Worm (Caenorhabditis elegans) whole organism, mixed stage, embryonic: ENCODE results near the gene elpc-4.

Experiments used
- blmp-1 ChIP-seq: fragments of 150-350 bp; optimal IDR thresholded peaks from 2 replicates; lab custom pipeline; 2014; ENCODE audit warnings: missing biosample characterization, missing genetic modification characterization
- ces-1 ChIP-seq: fragments of 150-350 bp; optimal IDR thresholded peaks from 2 replicates; lab custom pipeline; 2014; ENCODE audit warnings: missing biosample characterization, missing genetic modification reagents, missing genetic modification characterization
- cnd-1 ChIP-seq: fragments of 200-800 bp; sonication (Bioruptor generic); optimal IDR thresholded peaks from 2 replicates; lab custom pipeline; 2018; ENCODE audit warnings: mild to moderate bottlenecking, missing genetic modification characterization, missing compliant biosample characterization
- elt-3 ChIP-seq: fragments of 150-350 bp; optimal IDR thresholded peaks from 2 replicates; lab custom pipeline; 2014; ENCODE audit warnings: missing biosample characterization, missing genetic modification characterization
- hlh-1 ChIP-seq: fragments of 150-350 bp; optimal IDR thresholded peaks from 2 replicates; lab custom pipeline; 2014; ENCODE audit warnings: missing biosample characterization, missing genetic modification reagents, missing genetic modification characterization
- lin-13 ChIP-seq: fragments of 150-350 bp; optimal IDR thresholded peaks from 2 replicates; lab custom pipeline; 2014; ENCODE audit warnings: missing biosample characterization, missing genetic modification characterization
- nhr-76 ChIP-seq: sonication (generic microtip); optimal IDR thresholded peaks from 2 replicates; lab custom pipeline; 2017; ENCODE audit warnings: missing biosample characterization, missing genetic modification characterization
- pha-4 ChIP-seq: fragments of 150-350 bp; optimal IDR thresholded peaks from 2 replicates; lab custom pipeline; 2018; ENCODE audit warnings: missing biosample characterization, missing genetic modification reagents, missing genetic modification characterization
- snpc-4 ChIP-seq: fragments of 150-350 bp; optimal IDR thresholded peaks from 2 replicates; lab custom pipeline; 2014; ENCODE audit warnings: missing biosample characterization, missing genetic modification characterization
- unc-39 ChIP-seq: fragments of 150-350 bp; optimal IDR thresholded peaks from 2 replicates; lab custom pipeline; 2014; ENCODE audit warnings: missing biosample characterization, missing genetic modification characterization
- unc-62 ChIP-seq: fragments of 150-350 bp; optimal IDR thresholded peaks from 2 replicates; lab custom pipeline; 2014; ENCODE audit warnings: missing biosample characterization, missing genetic modification reagents, missing genetic modification characterization

- no peak for TF ChIP-seq snpc-4 (tag; lab: Kevin White, UChicago)
- no peak for TF ChIP-seq pha-4
- TF ChIP-seq unc-62 (GFP tag; lab: Kevin White, UChicago): no peak
- TF ChIP-seq lin-13 (tag; lab: Kevin White, UChicago): no peak
- TF ChIP-seq nhr-76 (tag; lab: Kevin White, UChicago): no peak
- no peak for TF ChIP-seq blmp-1
- no peak for TF ChIP-seq unc-39 (tag; lab: Kevin White, UChicago)
- no peak for TF ChIP-seq ces-1 (GFP tag; lab: Kevin White, UChicago)
- TF ChIP-seq cnd-1: peak; percentile 17
- TF ChIP-seq hlh-1 (tag; lab: Kevin White, UChicago): no peak
- no peak for TF ChIP-seq elt-3
These were observed 8.7 kb upstream of the elpc-4 start for ce11 chrIV:8008137-8008536.
